Fruit fly (Drosophila melanogaster) whole organism, prepupa: ENCODE measurements around the gene CG43773.

ENCODE experiments used
- CG10669 ChIP-seq: fragments of 200-800 bp; sonication (Bioruptor generic); optimal IDR thresholded peaks from 3 replicates; lab custom pipeline; 2018; ENCODE audit warnings: missing biosample characterization, mild to moderate bottlenecking, missing genetic modification characterization, moderate library complexity
- CG3032 ChIP-seq: fragments of 200-800 bp; optimal IDR thresholded peaks from 2 replicates; lab custom pipeline; 2019; ENCODE audit warnings: missing biosample characterization, mild to moderate bottlenecking, missing genetic modification characterization, moderate library complexity
- CG6792 ChIP-seq: fragments of 200-800 bp; sonication (Bioruptor generic); optimal IDR thresholded peaks from 3 replicates; lab custom pipeline; 2016; ENCODE audit warnings: missing biosample characterization, missing genetic modification characterization
- CG6854 ChIP-seq: fragments of 200-800 bp; sonication (Bioruptor generic); optimal IDR thresholded peaks from 2 replicates; lab custom pipeline; 2017; ENCODE audit warnings: missing biosample characterization, mild to moderate bottlenecking, missing genetic modification characterization
- Gug ChIP-seq: fragments of 200-800 bp; sonication (Bioruptor generic); IDR thresholded peaks from 2 replicates; pipeline ENCODE4 v1.3.6; 2022; ENCODE audit warnings: missing biosample characterization, missing genetic modification characterization
- Sox102F ChIP-seq: fragments of 200-800 bp; sonication (Bioruptor generic); optimal IDR thresholded peaks from 2 replicates; lab custom pipeline; 2016; ENCODE audit warnings: missing biosample characterization, mild to moderate bottlenecking, missing genetic modification characterization
- esn ChIP-seq: fragments of 200-800 bp; sonication (Bioruptor generic); optimal IDR thresholded peaks from 2 replicates; lab custom pipeline; 2016; ENCODE audit warnings: missing biosample characterization, mild to moderate bottlenecking, missing genetic modification characterization, moderate library complexity
- fd59A ChIP-seq: fragments of 200-800 bp; sonication (Bioruptor generic); optimal IDR thresholded peaks from 2 replicates; lab custom pipeline; 2017; ENCODE audit warnings: missing biosample characterization, mild to moderate bottlenecking, missing genetic modification characterization, missing genetic modification reagents
- svp ChIP-seq: fragments of 200-800 bp; sonication (Bioruptor generic); peaks from one replicate; lab custom pipeline; 2016; ENCODE audit warnings: missing biosample characterization, missing genetic modification characterization

dm6 chr2L:4053421-4054091 lies 46.1 kb downstream of the CG43773 start:
- no peak for TF ChIP-seq CG6854 (GFP tag; lab: Kevin White, UChicago)
- peak; percentile 53 for TF ChIP-seq svp (GFP tag; lab: Kevin White, UChicago)
- TF ChIP-seq Sox102F (GFP tag; lab: Kevin White, UChicago) = peak; percentile 10
- TF ChIP-seq CG10669 (GFP tag; lab: Kevin White, UChicago) = peak; percentile 52
- TF ChIP-seq CG6792 = peak; percentile 68
- peak; percentile 66 for TF ChIP-seq esn (GFP tag; lab: Kevin White, UChicago)
- TF ChIP-seq CG3032 (tag; lab: Kevin White, UChicago) = peak; percentile 67
- peak; percentile 66 for TF ChIP-seq fd59A
- TF ChIP-seq Gug (GFP tag; lab: Robert Waterston, UW) = peak; percentile 51
